Worm (Caenorhabditis elegans): Measurements from ENCODE around the gene Y77E11A.12.
A peak's percentile ranks its signal among the peaks of the same experiment; 100 is the strongest.

DNA sequence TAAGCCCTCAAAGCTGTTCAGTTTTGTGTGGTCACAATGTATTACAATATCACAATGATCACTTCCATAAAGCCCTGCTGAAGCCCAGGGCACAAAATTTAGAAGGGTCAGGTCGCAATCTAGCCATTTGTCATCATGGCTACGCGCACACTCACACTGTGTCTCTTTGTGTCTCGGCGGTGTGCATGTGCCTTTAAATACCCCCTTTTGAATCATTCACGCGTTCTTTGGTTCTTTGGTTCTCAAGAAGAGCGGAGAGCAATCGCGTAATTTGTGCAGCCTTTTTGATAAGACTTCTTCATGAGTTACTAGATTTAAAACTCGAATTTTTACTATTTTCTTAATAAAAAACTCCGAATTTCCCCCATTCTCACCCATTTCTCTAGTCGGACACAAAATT, 19.9 kb downstream of the Y77E11A.12 start:
- no peak for TF ChIP-seq unc-39 (tag; optimal IDR thresholded peaks at IDR 0.05)
- TF ChIP-seq sea-2 (GFP tag; optimal IDR thresholded peaks at IDR 0.05): no peak
- TF ChIP-seq ceh-82 (tag; optimal IDR thresholded peaks at IDR 0.05): no peak
- TF ChIP-seq unc-62 (GFP tag; optimal IDR thresholded peaks at IDR 0.05): no peak
- no peak for TF ChIP-seq fos-1 (tag; optimal IDR thresholded peaks at IDR 0.05)
- TF ChIP-seq aly-2 (tag; optimal IDR thresholded peaks at IDR 0.05): no peak
- no peak for TF ChIP-seq nhr-237 (tag; optimal IDR thresholded peaks at IDR 0.05)
- no peak for TF ChIP-seq nhr-23 (tag; optimal IDR thresholded peaks at IDR 0.05)
- TF ChIP-seq pha-4 (tag; optimal IDR thresholded peaks at IDR 0.05): peak; percentile 41
- peak; percentile 54 for TF ChIP-seq lin-39 (tag; optimal IDR thresholded peaks at IDR 0.05)
- no peak for TF ChIP-seq snpc-4 (tag; optimal IDR thresholded peaks at IDR 0.05)
